Fruit fly (Drosophila melanogaster): ENCODE measurements around the gene Rtc1.

- TF ChIP-seq CG33017 (tag; optimal IDR thresholded peaks at IDR 0.05) (no peak), CG7101 (tag; optimal IDR thresholded peaks at IDR 0.05) (no peak), kay (GFP tag; ENCODE audit: borderline replicate concordance) (no peak), CG14711 (tag; optimal IDR thresholded peaks at IDR 0.05) (no peak), Clk (GFP tag; optimal IDR thresholded peaks at IDR 0.05) (no peak), Hr96 (GFP tag; optimal IDR thresholded peaks at IDR 0.05) (no peak), ovo (GFP tag; optimal IDR thresholded peaks at IDR 0.05) (peak; percentile 93), CG1620 (GFP tag; optimal IDR thresholded peaks at IDR 0.05) (no peak), bab1 (GFP tag; optimal IDR thresholded peaks at IDR 0.05) (no peak), CG7045 (GFP tag; optimal IDR thresholded peaks at IDR 0.05) (no peak), tj (GFP tag; optimal IDR thresholded peaks at IDR 0.05) (no peak)
Measured at dm6 chrX:13752543-13753046, 4.4 kb upstream of the Rtc1 start.

Data from whole organism, adult.